Fruit fly (Drosophila melanogaster) whole organism, embryonic: ENCODE data around the gene Chd64.
A peak's percentile ranks its signal among the peaks of the same experiment; 100 is the strongest.

ENCODE experiments used
- Asciz ChIP-seq: fragments of 200-800 bp; sonication (Bioruptor generic); optimal IDR thresholded peaks from 2 replicates; lab custom pipeline; 2017; ENCODE audit warnings: missing biosample characterization, mild to moderate bottlenecking, missing genetic modification characterization, missing genetic modification reagents
- CG10274 ChIP-seq: fragments of 200-800 bp; sonication (Bioruptor generic); optimal IDR thresholded peaks from 3 replicates; lab custom pipeline; 2017; ENCODE audit warnings: missing biosample characterization, mild to moderate bottlenecking, missing genetic modification characterization
- CG10431 ChIP-seq: fragments of 200-800 bp; sonication (Bioruptor generic); optimal IDR thresholded peaks from 3 replicates; lab custom pipeline; 2018; ENCODE audit warnings: missing biosample characterization, mild to moderate bottlenecking, missing genetic modification characterization
- CG11398 ChIP-seq: fragments of 200-800 bp; sonication (Bioruptor generic); optimal IDR thresholded peaks from 2 replicates; lab custom pipeline; 2016; ENCODE audit warnings: missing biosample characterization, missing genetic modification characterization
- CG12659 ChIP-seq: fragments of 200-800 bp; sonication (Bioruptor generic); optimal IDR thresholded peaks from 3 replicates; lab custom pipeline; 2017; ENCODE audit warnings: mild to moderate bottlenecking, missing biosample characterization, missing genetic modification reagents, missing genetic modification characterization
- CG13287 ChIP-seq: fragments of 200-800 bp; sonication (Bioruptor generic); IDR thresholded peaks from 2 replicates; pipeline ENCODE4 v1.3.6; 2022; ENCODE audit warnings: missing biosample characterization, missing genetic modification characterization; ENCODE audit not compliant: partially characterized antibody
- CG1602 ChIP-seq: fragments of 200-800 bp; sonication (Bioruptor generic); optimal IDR thresholded peaks from 3 replicates; lab custom pipeline; 2016; ENCODE audit warnings: missing biosample characterization, missing genetic modification characterization
- CG16779 ChIP-seq: fragments of 200-800 bp; sonication (Bioruptor generic); IDR thresholded peaks from 2 replicates; pipeline ENCODE4 v1.3.6; 2022; ENCODE audit warnings: missing biosample characterization, missing genetic modification characterization
- CG17802 ChIP-seq: fragments of 200-800 bp; sonication (Bioruptor generic); optimal IDR thresholded peaks from 2 replicates; lab custom pipeline; 2018; ENCODE audit warnings: missing biosample characterization, mild to moderate bottlenecking, missing genetic modification characterization, moderate library complexity
- CG18011 ChIP-seq: fragments of 200-800 bp; sonication (Bioruptor generic); optimal IDR thresholded peaks from 2 replicates; lab custom pipeline; 2017; ENCODE audit warnings: missing biosample characterization, missing genetic modification characterization, mild to moderate bottlenecking, moderate library complexity, missing genotype
- CG18262 ChIP-seq: fragments of 200-800 bp; optimal IDR thresholded peaks from 3 replicates; lab custom pipeline; 2019; ENCODE audit warnings: missing biosample characterization, mild to moderate bottlenecking, missing genetic modification characterization, moderate library complexity
- CG2129 ChIP-seq: fragments of 200-800 bp; sonication (Bioruptor generic); IDR thresholded peaks from 2 replicates; pipeline ENCODE4 v1.3.6; 2022; ENCODE audit warnings: missing biosample characterization, missing genetic modification characterization; ENCODE audit not compliant: partially characterized antibody
- CG30020 ChIP-seq: fragments of 200-800 bp; optimal IDR thresholded peaks from 2 replicates; lab custom pipeline; 2019; ENCODE audit warnings: missing biosample characterization, mild to moderate bottlenecking, missing genetic modification characterization, moderate library complexity
- CG31224 ChIP-seq: fragments of 200-800 bp; sonication (Bioruptor generic); IDR thresholded peaks from 2 replicates; pipeline ENCODE4 v1.3.6; 2022; ENCODE audit warnings: missing biosample characterization, missing genetic modification characterization
- CG32532 ChIP-seq: fragments of 200-800 bp; sonication (Bioruptor generic); IDR thresholded peaks from 2 replicates; pipeline ENCODE4 v1.3.6; 2022; ENCODE audit warnings: missing biosample characterization, missing genetic modification characterization
- CG32772 ChIP-seq: fragments of 200-800 bp; sonication (Bioruptor generic); IDR thresholded peaks from 2 replicates; pipeline ENCODE4 v1.3.6; 2022; ENCODE audit warnings: missing biosample characterization, missing genetic modification characterization
- CG4282 ChIP-seq: fragments of 200-800 bp; sonication (Bioruptor generic); optimal IDR thresholded peaks from 2 replicates; lab custom pipeline; 2016; ENCODE audit warnings: missing biosample characterization, missing genetic modification characterization
- CG5180 ChIP-seq: fragments of 200-800 bp; sonication (Bioruptor generic); optimal IDR thresholded peaks from 3 replicates; lab custom pipeline; 2017; ENCODE audit warnings: missing biosample characterization, missing genetic modification characterization, mild to moderate bottlenecking, moderate library complexity, missing genetic modification reagents
- CG6683 ChIP-seq: fragments of 200-800 bp; sonication (Bioruptor generic); optimal IDR thresholded peaks from 2 replicates; lab custom pipeline; 2017; ENCODE audit warnings: missing biosample characterization, mild to moderate bottlenecking, missing genetic modification characterization, missing genetic modification reagents
- CG6854 ChIP-seq: fragments of 200-800 bp; sonication (Bioruptor generic); optimal IDR thresholded peaks from 3 replicates; lab custom pipeline; 2017; ENCODE audit warnings: missing biosample characterization, mild to moderate bottlenecking, missing genetic modification characterization
- CG7271 ChIP-seq: fragments of 200-800 bp; sonication (Bioruptor generic); optimal IDR thresholded peaks from 2 replicates; lab custom pipeline; 2018; ENCODE audit warnings: missing biosample characterization, mild to moderate bottlenecking, missing genetic modification characterization, moderate library complexity
- CG7928 ChIP-seq: fragments of 200-800 bp; sonication (Bioruptor generic); optimal IDR thresholded peaks from 2 replicates; lab custom pipeline; 2017; ENCODE audit warnings: missing biosample characterization, mild to moderate bottlenecking, missing genetic modification characterization
- CG8388 ChIP-seq: fragments of 200-800 bp; sonication (Bioruptor generic); optimal IDR thresholded peaks from 2 replicates; lab custom pipeline; 2019; ENCODE audit warnings: missing biosample characterization, mild to moderate bottlenecking, missing genetic modification characterization, moderate library complexity
- CG9609 ChIP-seq: fragments of 200-800 bp; sonication (Bioruptor generic); optimal IDR thresholded peaks from 3 replicates; lab custom pipeline; 2016; ENCODE audit warnings: missing biosample characterization, missing genetic modification characterization
- CTCF ChIP-seq: fragments of 200-800 bp; sonication (Bioruptor generic); optimal IDR thresholded peaks from 2 replicates; lab custom pipeline; 2017; ENCODE audit warnings: missing biosample characterization, mild to moderate bottlenecking, missing genetic modification characterization, moderate library complexity
- Dbx ChIP-seq: fragments of 200-800 bp; sonication (Bioruptor generic); IDR thresholded peaks from 3 replicates; pipeline ENCODE4 v1.3.6; 2022; ENCODE audit warnings: missing biosample characterization, missing genetic modification characterization
- Fer3 ChIP-seq: fragments of 200-800 bp; sonication (Bioruptor generic); optimal IDR thresholded peaks from 2 replicates; lab custom pipeline; 2018; ENCODE audit warnings: missing biosample characterization, mild to moderate bottlenecking, missing genetic modification characterization, moderate library complexity
- H15 ChIP-seq: fragments of 200-800 bp; sonication (Bioruptor generic); IDR thresholded peaks from 3 replicates; pipeline ENCODE4 v1.3.6; 2022; ENCODE audit warnings: missing biosample characterization, missing genetic modification characterization
- HHEX ChIP-seq: fragments of 200-800 bp; sonication (Bioruptor generic); optimal IDR thresholded peaks from 3 replicates; lab custom pipeline; 2017; ENCODE audit warnings: missing biosample characterization, mild to moderate bottlenecking, missing genetic modification characterization, missing genetic modification reagents
- HLH4C ChIP-seq: fragments of 200-800 bp; sonication (Bioruptor generic); IDR thresholded peaks from 3 replicates; pipeline ENCODE4 v1.3.6; 2022; ENCODE audit warnings: missing biosample characterization, missing genetic modification characterization; ENCODE audit not compliant: partially characterized antibody
- Hr3 ChIP-seq: fragments of 200-800 bp; sonication (Bioruptor generic); optimal IDR thresholded peaks from 3 replicates; lab custom pipeline; 2016; ENCODE audit warnings: missing biosample characterization, missing genetic modification characterization
- Hr39 ChIP-seq: fragments of >200 bp; optimal IDR thresholded peaks from 2 replicates; lab custom pipeline; 2017
- Hr78 ChIP-seq, 2 experiments: fragments of 200-800 bp in 1 of 2; fragments of >200 bp in 1 of 2; sonication (Bioruptor generic) in 1 of 2; optimal IDR thresholded peaks; 2 replicates each; lab custom pipeline; 2017 to 2019; ENCODE audit warnings: missing biosample characterization in 2 of 2, missing genetic modification characterization in 2 of 2, mild to moderate bottlenecking in 1 of 2, moderate library complexity in 1 of 2
- Lhr ChIP-seq: fragments of 200-800 bp; sonication (Bioruptor generic); optimal IDR thresholded peaks from 3 replicates; lab custom pipeline; 2017; ENCODE audit warnings: mild to moderate bottlenecking, missing biosample characterization, missing genetic modification reagents, missing genetic modification characterization
- Nf-YA ChIP-seq: fragments of 200-800 bp; sonication (Bioruptor generic); IDR thresholded peaks from 2 replicates; pipeline ENCODE4 v1.3.6; 2022; ENCODE audit warnings: missing biosample characterization, missing genetic modification characterization
- Ssrp ChIP-seq: fragments of 200-800 bp; sonication (Bioruptor generic); optimal IDR thresholded peaks from 2 replicates; lab custom pipeline; 2018; ENCODE audit warnings: missing biosample characterization, mild to moderate bottlenecking, missing genetic modification characterization, moderate library complexity
- ac ChIP-seq: fragments of 200-800 bp; sonication (Bioruptor generic); optimal IDR thresholded peaks from 3 replicates; lab custom pipeline; 2017; ENCODE audit warnings: missing biosample characterization, mild to moderate bottlenecking, missing genetic modification characterization
- bab2 ChIP-seq: fragments of 200-800 bp; sonication (Bioruptor generic); optimal IDR thresholded peaks from 2 replicates; lab custom pipeline; 2016; ENCODE audit warnings: missing biosample characterization, missing genetic modification characterization
- bigmax ChIP-seq: fragments of 200-800 bp; sonication (Bioruptor generic); optimal IDR thresholded peaks from 2 replicates; lab custom pipeline; 2018; ENCODE audit warnings: missing biosample characterization, mild to moderate bottlenecking, missing genetic modification characterization
- btn ChIP-seq: fragments of 200-800 bp; sonication (Bioruptor generic); optimal IDR thresholded peaks from 2 replicates; lab custom pipeline; 2016; ENCODE audit warnings: missing biosample characterization, missing genetic modification characterization
- chinmo ChIP-seq: fragments of 200-800 bp; sonication (Bioruptor generic); IDR thresholded peaks from 4 replicates; pipeline ENCODE4 v1.3.6; 2022; ENCODE audit warnings: missing biosample characterization, missing genetic modification characterization; ENCODE audit not compliant: partially characterized antibody
- hb ChIP-seq: fragments of 200-800 bp; sonication (Bioruptor generic); IDR thresholded peaks from 3 replicates; pipeline ENCODE4 v1.3.6; 2022; ENCODE audit warnings: missing biosample characterization, missing genetic modification characterization; ENCODE audit not compliant: partially characterized antibody
- jing ChIP-seq: fragments of 200-800 bp; sonication (Bioruptor generic); optimal IDR thresholded peaks from 2 replicates; lab custom pipeline; 2018; ENCODE audit warnings: missing biosample characterization, mild to moderate bottlenecking, missing genetic modification characterization
- seq ChIP-seq: fragments of 200-800 bp; sonication (Bioruptor generic); IDR thresholded peaks from 2 replicates; pipeline ENCODE4 v1.3.6; 2022; ENCODE audit warnings: missing biosample characterization, missing genetic modification characterization
- sqz ChIP-seq: fragments of 200-800 bp; sonication (Bioruptor generic); optimal IDR thresholded peaks from 3 replicates; lab custom pipeline; 2018; ENCODE audit warnings: missing biosample characterization, mild to moderate bottlenecking, missing genetic modification characterization
- trem ChIP-seq: fragments of 200-800 bp; optimal IDR thresholded peaks from 3 replicates; lab custom pipeline; 2019; ENCODE audit warnings: missing biosample characterization, mild to moderate bottlenecking, missing genetic modification characterization, moderate library complexity
- unc-4 ChIP-seq: fragments of 200-800 bp; sonication (Bioruptor generic); IDR thresholded peaks from 2 replicates; pipeline ENCODE4 v1.3.6; 2022; ENCODE audit warnings: missing biosample characterization, missing genetic modification characterization; ENCODE audit not compliant: partially characterized antibody
- yki ChIP-seq: fragments of >200 bp; optimal IDR thresholded peaks from 3 replicates; lab custom pipeline; 2018
- z ChIP-seq: fragments of 200-800 bp; sonication (Bioruptor generic); IDR thresholded peaks from 3 replicates; pipeline ENCODE4 v1.3.6; 2022; ENCODE audit warnings: missing biosample characterization, missing genetic modification characterization

Chd64 gene

DNA sequence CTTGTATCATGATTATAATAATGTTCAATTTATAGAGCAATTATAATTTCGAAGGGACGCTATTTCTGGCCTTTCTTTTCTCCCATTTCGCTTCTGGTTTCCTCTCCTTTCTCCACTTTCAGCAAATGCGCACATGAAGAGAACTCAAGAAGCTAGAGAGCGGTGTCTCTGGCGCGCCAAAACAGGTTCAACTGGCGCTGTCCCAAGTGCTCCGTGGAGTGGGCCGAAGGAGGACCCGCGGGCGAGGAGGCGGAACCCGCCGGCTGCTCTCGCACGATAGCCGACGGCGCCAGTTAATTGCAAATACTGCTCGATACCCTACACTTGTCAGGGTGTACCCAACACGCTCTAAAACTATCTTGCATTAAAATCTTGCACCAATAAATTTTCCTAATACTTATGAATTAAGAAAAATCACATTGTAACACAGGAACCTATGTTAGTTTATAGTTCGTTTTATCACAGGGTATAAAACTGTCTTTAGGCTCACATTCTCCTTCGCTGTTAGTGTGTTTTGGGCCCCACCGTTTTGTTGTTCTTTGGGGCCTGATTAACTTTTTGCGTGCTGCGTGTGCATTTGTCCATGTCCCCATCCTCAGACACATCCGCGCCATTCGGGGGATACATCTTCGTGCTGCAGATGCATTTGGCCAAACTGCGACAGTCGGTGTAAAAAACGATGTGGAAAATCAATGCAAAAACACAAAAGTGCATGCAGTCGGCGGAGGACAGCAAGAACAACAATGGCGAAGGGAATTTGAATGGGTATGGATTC is 51.8 kb downstream of the Chd64 start (continued):
- TF ChIP-seq Hr3 (GFP tag; lab: Kevin White, UChicago) (peak; percentile 77), CG4282 (GFP tag; lab: Kevin White, UChicago) (peak; percentile 84), btn (GFP tag; lab: Kevin White, UChicago) (peak; percentile 75), CG17802 (peak; percentile 70), CG31224 (GFP tag; lab: Robert Waterston, UW) (peak; percentile 74), CG11398 (GFP tag; lab: Kevin White, UChicago) (peak; percentile 81), CG18011 (peak; percentile 68), unc-4 (GFP tag; lab: Robert Waterston, UW) (no peak), CG32772 (GFP tag; lab: Robert Waterston, UW) (peak; percentile 93), CG18262 (tag; lab: Kevin White, UChicago) (peak; percentile 56), Hr78 (GFP tag; optimal IDR thresholded peaks at IDR 0.05; lab: Kevin White, UChicago) (peak in 1 of 2 experiments; percentile 32), hb (GFP tag; lab: Robert Waterston, UW) (no peak), CG32532 (GFP tag; lab: Robert Waterston, UW) (peak; percentile 94), sqz (GFP tag; lab: Kevin White, UChicago) (peak; percentile 9), CG8388 (GFP tag; lab: Kevin White, UChicago) (peak; percentile 79), CG30020 (no peak), CG5180 (GFP tag; lab: Kevin White, UChicago) (peak; percentile 29), chinmo (GFP tag; lab: Robert Waterston, UW) (no peak), HHEX (GFP tag; lab: Kevin White, UChicago) (peak; percentile 85), CG9609 (GFP tag; lab: Kevin White, UChicago) (peak; percentile 90), CG10431 (GFP tag; lab: Kevin White, UChicago) (peak; percentile 22), Fer3 (tag; lab: Kevin White, UChicago) (peak; percentile 91), CG6683 (GFP tag; lab: Kevin White, UChicago) (peak; percentile 6), Lhr (GFP tag; lab: Kevin White, UChicago) (peak; percentile 53), seq (GFP tag; lab: Robert Waterston, UW) (peak; percentile 90), CG2129 (GFP tag; lab: Robert Waterston, UW) (no peak), CTCF (no peak), CG7271 (tag; lab: Kevin White, UChicago) (peak; percentile 30), yki (lab: Kevin White, UChicago) (no peak), H15 (GFP tag; lab: Robert Waterston, UW) (peak; percentile 87), CG16779 (GFP tag; lab: Robert Waterston, UW) (peak; percentile 71), Hr39 (lab: Kevin White, UChicago) (no peak), bigmax (GFP tag; lab: Kevin White, UChicago) (no peak), Dbx (GFP tag; lab: Robert Waterston, UW) (peak; percentile 94), HLH4C (GFP tag; lab: Robert Waterston, UW) (no peak), bab2 (GFP tag; lab: Kevin White, UChicago) (peak; percentile 33), Asciz (GFP tag; lab: Kevin White, UChicago) (peak; percentile 67), CG12659 (GFP tag; lab: Kevin White, UChicago) (peak; percentile 87), CG7928 (GFP tag; lab: Kevin White, UChicago) (peak; percentile 64), CG13287 (no peak), CG6854 (GFP tag; lab: Kevin White, UChicago) (peak; percentile 60), Nf-YA (GFP tag; lab: Robert Waterston, UW) (peak; percentile 91), jing (GFP tag; lab: Kevin White, UChicago) (peak; percentile 84), ac (GFP tag; lab: Kevin White, UChicago) (peak; percentile 4), z (no peak), trem (tag; lab: Kevin White, UChicago) (peak; percentile 13), Ssrp (peak; percentile 83), CG1602 (peak; percentile 72), CG10274 (peak; percentile 86)
